Worm (Caenorhabditis elegans): ENCODE data around the gene fbl-1.

DNA sequence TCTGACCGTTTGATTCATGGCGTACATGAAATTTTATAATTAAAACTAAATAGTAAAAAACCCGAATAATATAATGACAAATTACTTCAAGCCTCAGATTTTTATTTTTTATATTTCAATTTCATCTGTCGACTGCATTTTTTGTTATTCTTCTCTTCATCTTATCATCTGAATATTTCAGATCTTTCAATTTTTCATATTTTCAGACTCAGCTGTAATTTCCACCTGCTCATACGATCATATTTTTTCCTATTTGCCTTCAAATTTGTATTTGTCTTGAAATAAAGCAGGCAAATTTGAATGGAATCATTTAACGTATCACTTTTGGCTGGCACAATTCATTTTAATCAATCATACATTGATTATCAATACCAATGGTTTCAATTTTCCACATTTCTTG lies 42.5 kb upstream of the fbl-1 start, which contains the start of gene sru-4:
- TF ChIP-seq hlh-30 (tag; optimal IDR thresholded peaks at IDR 0.05; ENCODE audit: insufficient read depth) (no peak), ceh-31 (tag; optimal IDR thresholded peaks at IDR 0.05) (no peak), ama-1 (optimal IDR thresholded peaks at IDR 0.05) (no peak), syd-9 (tag; optimal IDR thresholded peaks at IDR 0.05) (no peak)

All from whole organism, late embryonic.